Worm (Caenorhabditis elegans) whole organism, mixed stage, embryonic: ENCODE results near the gene prx-5.

Experiments used
- lsy-2 ChIP-seq: fragments of 150-350 bp; optimal IDR thresholded peaks from 2 replicates; lab custom pipeline; 2014; ENCODE audit warnings: missing biosample characterization, missing genetic modification characterization
- ztf-11 ChIP-seq: fragments of 150-350 bp; optimal IDR thresholded peaks from 2 replicates; lab custom pipeline; 2014; ENCODE audit warnings: missing biosample characterization, missing genetic modification characterization

DNA sequence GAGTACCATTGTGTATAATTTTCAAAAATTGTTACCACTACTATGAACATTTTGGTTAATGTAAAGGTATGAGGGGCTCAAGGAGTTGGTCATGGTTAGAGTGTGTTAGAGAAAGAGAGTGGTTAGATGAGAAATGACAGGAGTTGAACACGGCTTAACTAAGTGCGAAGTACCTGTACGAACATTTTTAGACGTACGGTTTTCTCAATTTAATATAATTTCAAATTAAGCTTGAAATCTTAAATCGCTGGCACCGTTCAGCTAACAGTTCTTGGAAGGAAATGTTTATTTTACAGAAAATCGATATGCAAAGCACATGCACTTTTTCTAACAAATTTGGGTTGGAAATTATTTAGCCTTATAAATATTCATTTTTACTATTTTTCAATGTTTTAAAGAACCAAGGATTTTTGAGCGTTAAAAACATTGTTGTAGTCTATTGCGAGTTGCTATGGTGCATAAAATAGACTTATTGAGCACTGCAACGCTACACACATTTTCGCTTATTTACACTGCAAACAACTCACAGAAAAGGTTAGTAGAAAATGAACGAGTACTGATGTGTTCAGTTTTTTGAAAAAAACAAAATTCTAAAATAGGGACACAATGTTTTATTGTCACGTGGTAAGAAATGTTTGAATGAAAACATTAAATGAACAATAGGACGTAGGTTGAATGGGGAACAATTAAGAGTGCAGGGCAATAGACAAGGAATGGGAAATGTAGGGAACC, 2.8 kb upstream of the prx-5 start, which contains the start of gene sphk-1:
- TF ChIP-seq ztf-11 (tag; lab: Kevin White, UChicago) (no peak), lsy-2 (tag; lab: Kevin White, UChicago) (no peak)
